Fruit fly (Drosophila melanogaster) whole organism, adult: ENCODE measurements around the gene CG6409.

Experiments
- CG5204 ChIP-seq: fragments of 200-800 bp; sonication (Bioruptor generic); optimal IDR thresholded peaks from 2 replicates; lab custom pipeline; 2016; ENCODE audit warnings: missing biosample characterization, missing genetic modification characterization
- kay ChIP-seq: fragments of 200-800 bp; sonication (Bioruptor generic); peaks from one replicate; lab custom pipeline; 2016; ENCODE audit warnings: missing biosample characterization, missing genetic modification characterization, borderline replicate concordance
- toe ChIP-seq: fragments of 200-800 bp; sonication (Bioruptor generic); optimal IDR thresholded peaks from 2 replicates; lab custom pipeline; 2016; ENCODE audit warnings: missing biosample characterization, missing genetic modification characterization

DNA sequence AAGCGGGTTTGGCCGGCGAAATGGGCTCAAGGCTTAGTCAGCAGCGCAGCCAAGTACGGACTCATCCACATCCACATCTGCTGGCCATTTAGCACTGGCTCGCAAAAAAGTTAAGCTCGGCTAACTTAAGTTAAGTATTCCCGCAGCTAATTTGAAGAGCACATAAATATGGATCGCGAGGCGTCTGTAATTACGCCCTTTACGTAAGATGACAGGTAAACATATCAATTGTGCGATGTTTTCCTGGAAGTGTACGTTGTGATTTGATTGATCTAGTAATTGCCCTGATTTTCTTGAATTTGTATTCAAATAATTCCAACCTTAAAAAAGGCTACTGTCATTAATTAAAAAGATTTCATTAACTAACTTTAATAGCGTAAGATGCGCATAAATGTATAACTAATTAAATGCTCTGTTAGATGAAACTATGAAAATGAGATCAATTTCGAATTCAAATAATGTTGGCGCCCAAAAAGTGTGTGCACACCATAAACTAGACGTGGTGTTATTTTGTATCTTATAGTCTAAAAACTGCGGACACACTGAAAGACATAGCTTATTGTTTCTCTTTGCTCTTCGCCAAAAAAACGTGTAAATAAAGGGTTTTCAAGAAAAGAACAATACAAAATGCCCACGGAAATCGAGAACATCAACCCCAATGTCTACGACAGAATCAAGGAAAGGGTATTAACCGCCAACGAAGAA is at the start of gene CG6409, which contains the start of gene galla-2:
- no peak for TF ChIP-seq toe
- peak; percentile 17 for TF ChIP-seq kay (GFP tag; lab: Kevin White, UChicago)
- TF ChIP-seq CG5204 (GFP tag; lab: Kevin White, UChicago), result no peak
